Worm (Caenorhabditis elegans): ENCODE data around the gene K07E3.1.

K07E3.1 gene

ce11 chrX:8110193-8110592 lies at the start of gene K07E3.1:
TSS of gene K07E3.1 (plus strand) at chrX:8110439.
- TF ChIP-seq skn-1 (tag; optimal IDR thresholded peaks at IDR 0.05) (no peak), lin-15B (tag; optimal IDR thresholded peaks at IDR 0.05) (no peak), eor-1 (tag; optimal IDR thresholded peaks at IDR 0.05) (no peak), elt-1 (tag; optimal IDR thresholded peaks at IDR 0.05) (no peak), ztf-4 (tag; optimal IDR thresholded peaks at IDR 0.05) (no peak), lin-39 (tag; optimal IDR thresholded peaks at IDR 0.05) (no peak), nhr-28 (tag; optimal IDR thresholded peaks at IDR 0.05) (no peak), elt-2 (tag; optimal IDR thresholded peaks at IDR 0.05) (no peak), nhr-12 (tag; optimal IDR thresholded peaks at IDR 0.05) (no peak), fkh-10 (GFP tag; optimal IDR thresholded peaks at IDR 0.05) (no peak), ceh-9 (tag; optimal IDR thresholded peaks at IDR 0.05) (no peak), nhr-43 (tag; optimal IDR thresholded peaks at IDR 0.05; ENCODE audit: poor library complexity, severe bottlenecking) (no peak)

ce11 chrX:8060823-8061222 lies 49.4 kb upstream of the K07E3.1 start, which contains the start of gene C18A11.3:
TSS of gene C18A11.3 (plus strand) at chrX:8061123.
- TF ChIP-seq ama-1 (optimal IDR thresholded peaks at IDR 0.05) (no peak), elt-2 (tag; optimal IDR thresholded peaks at IDR 0.05) (peak; percentile 47)

- TF ChIP-seq egl-27 (tag; optimal IDR thresholded peaks at IDR 0.05), result no peak
These were observed 43.0 kb upstream of the K07E3.1 start, which contains the start of gene C18A11.2 for ce11 chrX:8067268-8067667. TSS of gene C18A11.2 (plus strand) at chrX:8067568.

ce11 chrX:8069293-8069692 lies 40.9 kb upstream of the K07E3.1 start, which contains the start of gene C18A11.1:
TSS of gene C18A11.1 (plus strand) at chrX:8069328.
- peak; percentile 10 for TF ChIP-seq nfya-1 (tag; optimal IDR thresholded peaks at IDR 0.05; ENCODE audit: insufficient read depth)
- peak; percentile 56 for TF ChIP-seq ceh-28 (tag; optimal IDR thresholded peaks at IDR 0.05)
- TF ChIP-seq elt-2 (tag; optimal IDR thresholded peaks at IDR 0.05), result peak; percentile 86
- no peak for TF ChIP-seq nhr-67 (tag; optimal IDR thresholded peaks at IDR 0.05)
- peak; percentile 79 for TF ChIP-seq pha-4 (tag; optimal IDR thresholded peaks at IDR 0.05)
- no peak for TF ChIP-seq ceh-16 (tag; optimal IDR thresholded peaks at IDR 0.05)
- no peak for TF ChIP-seq mdl-1 (tag; optimal IDR thresholded peaks at IDR 0.05)
- no peak for TF ChIP-seq eor-1 (tag; optimal IDR thresholded peaks at IDR 0.05)
- no peak for TF ChIP-seq elt-1 (tag; optimal IDR thresholded peaks at IDR 0.05)
- TF ChIP-seq pqm-1 (tag; optimal IDR thresholded peaks at IDR 0.05), result peak; percentile 77
- TF ChIP-seq daf-12 (tag; optimal IDR thresholded peaks at IDR 0.05), result no peak
- no peak for TF ChIP-seq egl-5 (tag; optimal IDR thresholded peaks at IDR 0.05)

DNA sequence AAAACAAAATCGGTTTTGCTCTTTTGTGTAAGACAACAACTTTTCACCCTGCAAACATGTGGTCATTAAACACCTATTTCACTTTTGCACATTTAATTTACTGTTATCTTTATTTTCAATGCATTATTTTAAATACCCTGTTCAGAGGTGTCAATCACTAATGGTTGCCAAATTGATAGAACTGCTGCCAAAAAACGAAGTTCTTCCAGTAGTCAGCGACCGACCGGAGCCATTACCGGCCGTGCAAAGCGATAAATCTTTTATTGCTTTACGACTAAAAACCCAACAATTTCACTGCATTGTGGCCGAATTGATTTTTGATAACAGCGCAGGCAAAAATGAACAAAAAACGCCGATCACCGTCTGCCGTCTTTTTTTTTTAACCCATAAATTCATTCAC lies 35.7 kb upstream of the K07E3.1 start:
- peak; percentile 83 for TF ChIP-seq elt-2 (tag; optimal IDR thresholded peaks at IDR 0.05)
- no peak for TF ChIP-seq unc-62 (GFP tag; optimal IDR thresholded peaks at IDR 0.05)

- TF ChIP-seq egl-5 (tag; optimal IDR thresholded peaks at IDR 0.05) (no peak), pqm-1 (tag; optimal IDR thresholded peaks at IDR 0.05) (peak; percentile 61), fkh-10 (GFP tag; optimal IDR thresholded peaks at IDR 0.05) (no peak), elt-2 (tag; optimal IDR thresholded peaks at IDR 0.05) (peak; percentile 33), zag-1 (tag; optimal IDR thresholded peaks at IDR 0.05) (no peak)
These were observed 32.5 kb upstream of the K07E3.1 start, which contains the start of gene C46F2.1 for ce11 chrX:8077748-8078147. TSS of gene C46F2.1 (plus strand) at chrX:8078048.

ce11 chrX:8078374-8078773 lies 31.9 kb upstream of the K07E3.1 start:
- TF ChIP-seq ama-1 (optimal IDR thresholded peaks at IDR 0.05) (no peak), nhr-76 (tag; optimal IDR thresholded peaks at IDR 0.05) (no peak), sea-2 (GFP tag; optimal IDR thresholded peaks at IDR 0.05) (no peak), elt-2 (tag; optimal IDR thresholded peaks at IDR 0.05) (peak; percentile 65)

DNA sequence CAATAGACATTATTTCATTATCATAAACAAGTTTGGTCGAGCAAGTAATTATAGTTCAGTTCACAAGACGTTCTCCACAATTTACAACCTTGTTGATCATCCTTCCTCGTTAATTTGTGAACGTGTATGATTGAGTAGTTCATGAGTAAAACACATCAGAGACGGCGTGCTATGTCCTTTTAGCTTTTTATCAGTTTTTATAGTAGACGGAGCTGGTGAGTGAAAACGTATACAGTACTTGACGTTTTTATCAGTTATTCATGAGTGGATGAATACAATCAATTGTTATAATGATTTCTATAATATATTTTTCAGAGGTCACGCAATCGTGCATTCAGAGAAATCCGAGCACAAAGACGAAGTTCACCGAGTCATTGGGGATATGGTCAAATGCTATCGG lies 31.3 kb upstream of the K07E3.1 start:
- no peak for TF ChIP-seq elt-1 (tag; optimal IDR thresholded peaks at IDR 0.05)
- TF ChIP-seq pqm-1 (tag; optimal IDR thresholded peaks at IDR 0.05), result peak; percentile 71
- TF ChIP-seq ama-1 (optimal IDR thresholded peaks at IDR 0.05), result no peak
- no peak for TF ChIP-seq ztf-11 (tag; optimal IDR thresholded peaks at IDR 0.05)
- no peak for TF ChIP-seq daf-12 (tag; optimal IDR thresholded peaks at IDR 0.05)
- TF ChIP-seq nfya-1 (tag; optimal IDR thresholded peaks at IDR 0.05; ENCODE audit: insufficient read depth), result no peak
- peak; percentile 2 for TF ChIP-seq pha-4 (tag; optimal IDR thresholded peaks at IDR 0.05)
- no peak for TF ChIP-seq unc-62 (GFP tag; optimal IDR thresholded peaks at IDR 0.05)
- peak; percentile 54 for TF ChIP-seq elt-2 (tag; optimal IDR thresholded peaks at IDR 0.05)
- TF ChIP-seq nhr-237 (tag; optimal IDR thresholded peaks at IDR 0.05), result no peak
- no peak for TF ChIP-seq zag-1 (tag; optimal IDR thresholded peaks at IDR 0.05)
- TF ChIP-seq egl-27 (tag; optimal IDR thresholded peaks at IDR 0.05), result no peak
- TF ChIP-seq nhr-77 (tag; optimal IDR thresholded peaks at IDR 0.05), result no peak
- no peak for TF ChIP-seq mdl-1 (tag; optimal IDR thresholded peaks at IDR 0.05)
